Worm (Caenorhabditis elegans): ENCODE measurements around the gene nhr-141.

- no peak for TF ChIP-seq rnt-1 (tag; optimal IDR thresholded peaks at IDR 0.05)
- no peak for TF ChIP-seq zag-1 (tag; optimal IDR thresholded peaks at IDR 0.05)
Observed at ce11 chrV:7400095-7400494, 44.4 kb upstream of the nhr-141 start, which contains the start of gene cnc-9.

Measured in whole organism, L1 larva.